Worm (Caenorhabditis elegans) whole organism, young adult: ENCODE data around the gene wdr-62.

Experiments used
- D2030.7 ChIP-seq: fragments of 200-800 bp; sonication (Bioruptor generic); IDR thresholded peaks from 2 replicates; pipeline ENCODE4 v1.3.6; 2022; ENCODE audit warnings: missing genetic modification reagents, missing genetic modification characterization, missing compliant biosample characterization
- Y79H2A.3 ChIP-seq: fragments of 200-800 bp; sonication (Bioruptor generic); conservative IDR thresholded peaks from 2 replicates; pipeline ENCODE4 v1.3.6; 2022; ENCODE audit warnings: missing genetic modification reagents, missing genetic modification characterization, missing compliant biosample characterization
- ama-1 ChIP-seq, 3 experiments: fragments of 150-350 bp in 1 of 3; sonication (generic microtip) in 2 of 3; optimal IDR thresholded peaks; 2 replicates each; lab custom pipeline; 2014 to 2018; ENCODE audit warnings: missing biosample characterization in 2 of 3, missing genetic modification characterization in 2 of 3, missing genetic modification reagents in 2 of 3
- cebp-2 ChIP-seq: fragments of 200-800 bp; sonication (Bioruptor generic); IDR thresholded peaks from 2 replicates; pipeline ENCODE4 v1.3.6; 2022; ENCODE audit warnings: missing genetic modification characterization, missing compliant biosample characterization
- lsy-27 ChIP-seq: sonication (generic microtip); optimal IDR thresholded peaks from 2 replicates; lab custom pipeline; 2017; ENCODE audit warnings: missing genetic modification characterization, mild to moderate bottlenecking, missing compliant biosample characterization, antibody characterized with exemption, missing genotype, borderline replicate concordance; ENCODE audit not compliant: insufficient read depth
- nfya-1 ChIP-seq: sonication (generic microtip); optimal IDR thresholded peaks from 2 replicates; lab custom pipeline; 2017; ENCODE audit warnings: antibody characterized with exemption, missing compliant biosample characterization, missing genetic modification characterization, borderline replicate concordance; ENCODE audit not compliant: insufficient read depth
- nfya-2 ChIP-seq: fragments of 200-800 bp; sonication (Bioruptor generic); IDR thresholded peaks from 2 replicates; pipeline ENCODE4 v1.3.6; 2022; ENCODE audit warnings: missing genetic modification reagents, missing genetic modification characterization, missing compliant biosample characterization
- pha-4 ChIP-seq: fragments of 150-350 bp; sonication (generic microtip); optimal IDR thresholded peaks from 2 replicates; lab custom pipeline; 2014; ENCODE audit warnings: missing biosample characterization, missing genetic modification reagents, missing genetic modification characterization

ce11 chrV:9483738-9484256 is 39.9 kb downstream of the wdr-62 start, which contains the start of gene K06A4.2:
- TF ChIP-seq lsy-27 (tag; lab: Kevin White, UChicago) (no peak), nfya-1 (tag; lab: Kevin White, UChicago) (no peak), pha-4 (tag; lab: Kevin White, UChicago) (no peak), Y79H2A.3 (GFP tag; lab: Robert Waterston, UW) (no peak), ama-1 (optimal IDR thresholded peaks at IDR 0.05; lab: Kevin White, UChicago) (no peak), ama-1 (GFP tag; optimal IDR thresholded peaks at IDR 0.05; lab: Kevin White, UChicago) (no peak), cebp-2 (GFP tag; lab: Robert Waterston, UW) (no peak), nfya-2 (GFP tag; lab: Robert Waterston, UW) (no peak), D2030.7 (GFP tag; lab: Robert Waterston, UW) (no peak)
